Comparison of ENCODE assay signal across 4 worm cellular contexts in genomic region chrII:14591699-14592098, ce11.
TF ChIP-seq lines count a peak whose summit lies in the region.

Gene C01G12.7, minus strand, starts transcription at chrII:14591893.

TF ChIP-seq in whole organism, L1 larva, 84 proteins besides CTCF, POLR2A, EP300 and RAD21:
- TF ChIP-seq nhr-47 (tag; optimal IDR thresholded peaks at IDR 0.05; lab: Kevin White, UChicago) (peak; percentile 45), aha-1 (tag; optimal IDR thresholded peaks at IDR 0.05; lab: Kevin White, UChicago) (no peak), blmp-1 (tag; optimal IDR thresholded peaks at IDR 0.05; lab: Kevin White, UChicago) (no peak), swsn-7 (tag; optimal IDR thresholded peaks at IDR 0.05; lab: Kevin White, UChicago) (peak; percentile 18), sox-4 (tag; optimal IDR thresholded peaks at IDR 0.05; lab: Kevin White, UChicago) (peak; percentile 1), unc-86 (tag; optimal IDR thresholded peaks at IDR 0.05; lab: Kevin White, UChicago) (no peak), unc-98 (GFP tag; IDR thresholded peaks at IDR 0.05; lab: Robert Waterston, UW) (no peak), nhr-20 (tag; optimal IDR thresholded peaks at IDR 0.05; lab: Kevin White, UChicago) (peak; percentile 12), fkh-8 (tag; optimal IDR thresholded peaks at IDR 0.05; lab: Kevin White, UChicago) (peak; percentile 79), ceh-63 (GFP tag; optimal IDR thresholded peaks at IDR 0.05; lab: Kevin White, UChicago) (no peak), nhr-71 (tag; optimal IDR thresholded peaks at IDR 0.05; lab: Kevin White, UChicago) (peak; percentile 61)
TF ChIP-seq in whole organism, L1 larva: peak in this region for 6.

TF ChIP-seq in whole organism, L2 larva, 48 proteins besides CTCF, POLR2A, EP300 and RAD21:
- no peak for TF ChIP-seq nhr-11 (tag; optimal IDR thresholded peaks at IDR 0.05; lab: Kevin White, UChicago)
- TF ChIP-seq lin-11 (tag; optimal IDR thresholded peaks at IDR 0.05; lab: Kevin White, UChicago): peak; percentile 26

TF ChIP-seq in whole organism, L3 larva, 47 proteins besides CTCF, POLR2A, EP300 and RAD21:
- TF ChIP-seq skn-1 (tag; optimal IDR thresholded peaks at IDR 0.05; lab: Kevin White, UChicago) (no peak), nhr-11 (tag; optimal IDR thresholded peaks at IDR 0.05; lab: Kevin White, UChicago) (peak; percentile 11), mdl-1 (tag; optimal IDR thresholded peaks at IDR 0.05; lab: Kevin White, UChicago) (no peak), nhr-237 (tag; optimal IDR thresholded peaks at IDR 0.05; lab: Kevin White, UChicago) (no peak), hmg-11 (tag; optimal IDR thresholded peaks at IDR 0.05; lab: Kevin White, UChicago) (no peak)

TF ChIP-seq in whole organism, L4 larva, 104 proteins besides CTCF, POLR2A, EP300 and RAD21:
- TF ChIP-seq nhr-42 (GFP tag; IDR thresholded peaks at IDR 0.05; lab: Robert Waterston, UW): 0 out of 2 replicates have a peak, but pooled peaks have one; percentile 13
- TF ChIP-seq lsy-2 (tag; optimal IDR thresholded peaks at IDR 0.05; lab: Kevin White, UChicago): no peak
- TF ChIP-seq gei-8 (GFP tag; optimal IDR thresholded peaks at IDR 0.05; lab: Kevin White, UChicago): no peak
- no peak for TF ChIP-seq lin-29 (GFP tag; IDR thresholded peaks at IDR 0.05; lab: Robert Waterston, UW)
